Worm (Caenorhabditis elegans) whole organism, L2 larva: ENCODE results near the gene hil-6.

ENCODE experiments used
- C34F6.9 ChIP-seq: fragments of 150-350 bp; optimal IDR thresholded peaks from 2 replicates; lab custom pipeline; 2014; ENCODE audit warnings: missing biosample characterization, missing genetic modification characterization
- F13H6.1 ChIP-seq: sonication (generic microtip); optimal IDR thresholded peaks from 2 replicates; lab custom pipeline; 2016; ENCODE audit warnings: missing genetic modification characterization, missing compliant biosample characterization
- R02D3.7 ChIP-seq: fragments of 150-350 bp; optimal IDR thresholded peaks from 2 replicates; lab custom pipeline; 2014; ENCODE audit warnings: missing biosample characterization, missing genetic modification characterization
- Y55F3AM.14 ChIP-seq: fragments of 200-800 bp; sonication (Bioruptor generic); optimal IDR thresholded peaks from 2 replicates; lab custom pipeline; 2018; ENCODE audit warnings: mild to moderate bottlenecking, missing genetic modification characterization, missing compliant biosample characterization
- ZK546.5 ChIP-seq: sonication (generic microtip); optimal IDR thresholded peaks from 2 replicates; lab custom pipeline; 2017; ENCODE audit warnings: missing biosample characterization, missing genetic modification characterization
- alr-1 ChIP-seq: fragments of 150-350 bp; optimal IDR thresholded peaks from 2 replicates; lab custom pipeline; 2014; ENCODE audit warnings: missing biosample characterization, missing genetic modification characterization
- ama-1 ChIP-seq: fragments of 150-350 bp; optimal IDR thresholded peaks from 2 replicates; lab custom pipeline; 2018; ENCODE audit warnings: inconsistent platforms
- blmp-1 ChIP-seq: sonication (generic microtip); optimal IDR thresholded peaks from 2 replicates; lab custom pipeline; 2017; ENCODE audit warnings: missing genetic modification characterization, mild to moderate bottlenecking, missing compliant biosample characterization, antibody characterized with exemption, moderate library complexity; ENCODE audit not compliant: insufficient read depth
- ceh-82 ChIP-seq: fragments of 150-350 bp; optimal IDR thresholded peaks from 2 replicates; lab custom pipeline; 2014; ENCODE audit warnings: missing biosample characterization, missing genetic modification characterization
- crh-2 ChIP-seq: sonication (generic microtip); optimal IDR thresholded peaks from 2 replicates; lab custom pipeline; 2017; ENCODE audit warnings: missing biosample characterization, missing genetic modification characterization
- egl-27 ChIP-seq: sonication (generic microtip); optimal IDR thresholded peaks from 3 replicates; lab custom pipeline; 2017; ENCODE audit warnings: missing biosample characterization, missing genetic modification reagents, missing genetic modification characterization
- elt-1 ChIP-seq: fragments of 150-350 bp; optimal IDR thresholded peaks from 2 replicates; lab custom pipeline; 2014; ENCODE audit warnings: missing biosample characterization, missing genetic modification characterization
- elt-3 ChIP-seq: sonication (generic microtip); optimal IDR thresholded peaks from 2 replicates; lab custom pipeline; 2017; ENCODE audit warnings: missing biosample characterization, missing genetic modification characterization
- fos-1 ChIP-seq: fragments of 150-350 bp; optimal IDR thresholded peaks from 2 replicates; lab custom pipeline; 2014; ENCODE audit warnings: missing biosample characterization, missing genetic modification characterization
- gmeb-1 ChIP-seq: fragments of 150-350 bp; optimal IDR thresholded peaks from 2 replicates; lab custom pipeline; 2014; ENCODE audit warnings: missing biosample characterization, missing genetic modification characterization
- lin-11 ChIP-seq: fragments of 150-350 bp; sonication (generic microtip); optimal IDR thresholded peaks from 2 replicates; lab custom pipeline; 2014; ENCODE audit warnings: missing biosample characterization, missing genetic modification characterization, inconsistent platforms, mixed read lengths
- lin-39 ChIP-seq: fragments of 150-350 bp; optimal IDR thresholded peaks from 2 replicates; lab custom pipeline; 2014; ENCODE audit warnings: missing biosample characterization, missing genetic modification reagents, missing genetic modification characterization
- lsy-2 ChIP-seq, 2 experiments: fragments of 150-350 bp in 1 of 2; sonication (generic microtip) in 1 of 2; optimal IDR thresholded peaks; 2 replicates each; lab custom pipeline; 2014 to 2017; ENCODE audit warnings: missing biosample characterization in 2 of 2, missing genetic modification characterization in 2 of 2
- mab-5 ChIP-seq: fragments of 150-350 bp; optimal IDR thresholded peaks from 2 replicates; lab custom pipeline; 2014; ENCODE audit warnings: missing biosample characterization, missing genetic modification characterization
- mdl-1 ChIP-seq, 2 experiments: fragments of 150-350 bp in 1 of 2; sonication (generic microtip) in 1 of 2; optimal IDR thresholded peaks; 2 replicates each; lab custom pipeline; 2017; ENCODE audit warnings: missing biosample characterization in 2 of 2, missing genetic modification characterization in 2 of 2
- nhr-10 ChIP-seq: sonication (generic microtip); optimal IDR thresholded peaks from 2 replicates; lab custom pipeline; 2017; ENCODE audit warnings: missing biosample characterization, missing genetic modification characterization
- nhr-11 ChIP-seq: fragments of 150-350 bp; optimal IDR thresholded peaks from 2 replicates; lab custom pipeline; 2014; ENCODE audit warnings: missing biosample characterization, missing genetic modification characterization
- nhr-129 ChIP-seq: fragments of 150-350 bp; optimal IDR thresholded peaks from 2 replicates; lab custom pipeline; 2014; ENCODE audit warnings: missing biosample characterization, missing genetic modification characterization
- nhr-21 ChIP-seq: fragments of 150-350 bp; optimal IDR thresholded peaks from 2 replicates; lab custom pipeline; 2014; ENCODE audit warnings: missing biosample characterization, missing genetic modification characterization
- nhr-237 ChIP-seq: fragments of 150-350 bp; optimal IDR thresholded peaks from 2 replicates; lab custom pipeline; 2014; ENCODE audit warnings: missing biosample characterization, missing genetic modification characterization
- nhr-25 ChIP-seq: fragments of 150-350 bp; sonication (generic microtip); optimal IDR thresholded peaks from 3 replicates; lab custom pipeline; 2014; ENCODE audit warnings: missing biosample characterization, missing genetic modification characterization
- nhr-77 ChIP-seq: fragments of 150-350 bp; optimal IDR thresholded peaks from 2 replicates; lab custom pipeline; 2014; ENCODE audit warnings: missing biosample characterization, missing genetic modification characterization
- peb-1 ChIP-seq: fragments of 150-350 bp; optimal IDR thresholded peaks from 2 replicates; lab custom pipeline; 2014; ENCODE audit warnings: missing biosample characterization, missing genetic modification characterization
- sem-4 ChIP-seq: fragments of 150-350 bp; optimal IDR thresholded peaks from 2 replicates; lab custom pipeline; 2014; ENCODE audit warnings: missing biosample characterization, missing genetic modification reagents, missing genetic modification characterization
- skn-1 ChIP-seq: sonication (generic microtip); optimal IDR thresholded peaks from 2 replicates; lab custom pipeline; 2017; ENCODE audit warnings: missing biosample characterization, missing genetic modification characterization
- sma-3 ChIP-seq: sonication (generic microtip); optimal IDR thresholded peaks from 2 replicates; lab custom pipeline; 2016; ENCODE audit warnings: missing genetic modification reagents, missing genetic modification characterization, missing compliant biosample characterization
- sma-9 ChIP-seq, 2 experiments: fragments of 150-350 bp in 1 of 2; sonication (generic microtip) in 1 of 2; optimal IDR thresholded peaks; 2 replicates each; lab custom pipeline; 2014 to 2016; ENCODE audit warnings: missing genetic modification characterization in 2 of 2, mild to moderate bottlenecking in 1 of 2, missing biosample characterization in 1 of 2, missing compliant biosample characterization in 1 of 2, missing genetic modification reagents in 1 of 2, moderate library complexity in 1 of 2
- snpc-4 ChIP-seq: fragments of 150-350 bp; optimal IDR thresholded peaks from 2 replicates; lab custom pipeline; 2014; ENCODE audit warnings: missing biosample characterization, missing genetic modification characterization
- unc-39 ChIP-seq: fragments of 150-350 bp; optimal IDR thresholded peaks from 2 replicates; lab custom pipeline; 2014; ENCODE audit warnings: missing biosample characterization, missing genetic modification characterization
- unc-62 ChIP-seq: fragments of 150-350 bp; optimal IDR thresholded peaks from 2 replicates; lab custom pipeline; 2014; ENCODE audit warnings: missing biosample characterization, missing genetic modification reagents, missing genetic modification characterization
- ztf-1 ChIP-seq: fragments of 200-800 bp; sonication (Bioruptor generic); conservative IDR thresholded peaks from 2 replicates; pipeline ENCODE4 v1.3.6; 2022; ENCODE audit warnings: missing genetic modification characterization, missing compliant biosample characterization
- ztf-11 ChIP-seq: sonication (generic microtip); optimal IDR thresholded peaks from 2 replicates; lab custom pipeline; 2017; ENCODE audit warnings: missing biosample characterization, missing genetic modification characterization
- ztf-4 ChIP-seq: fragments of 150-350 bp; optimal IDR thresholded peaks from 2 replicates; lab custom pipeline; 2014; ENCODE audit warnings: missing biosample characterization, missing genetic modification characterization

The hil-6 gene

ce11 chrV:2031454-2031853 is at the start of gene hil-6:
hil-6 (minus strand) TSS chrV:2031554.
- TF ChIP-seq R02D3.7 (tag; lab: Kevin White, UChicago), result no peak
- TF ChIP-seq Y55F3AM.14 (GFP tag; lab: Kevin White, UChicago), result no peak
- TF ChIP-seq unc-62 (GFP tag; lab: Kevin White, UChicago), result no peak
- no peak for TF ChIP-seq gmeb-1 (tag; lab: Kevin White, UChicago)
- TF ChIP-seq nhr-77 (tag; lab: Kevin White, UChicago), result no peak
- no peak for TF ChIP-seq nhr-10 (tag; lab: Kevin White, UChicago)
- no peak for TF ChIP-seq nhr-21
- no peak for TF ChIP-seq sem-4 (tag; lab: Kevin White, UChicago)
- TF ChIP-seq ceh-82, result no peak
- no peak for TF ChIP-seq sma-3 (GFP tag; lab: Kevin White, UChicago)
- no peak for TF ChIP-seq nhr-237 (tag; lab: Kevin White, UChicago)
- TF ChIP-seq, all 48 proteins: peak for 0

DNA sequence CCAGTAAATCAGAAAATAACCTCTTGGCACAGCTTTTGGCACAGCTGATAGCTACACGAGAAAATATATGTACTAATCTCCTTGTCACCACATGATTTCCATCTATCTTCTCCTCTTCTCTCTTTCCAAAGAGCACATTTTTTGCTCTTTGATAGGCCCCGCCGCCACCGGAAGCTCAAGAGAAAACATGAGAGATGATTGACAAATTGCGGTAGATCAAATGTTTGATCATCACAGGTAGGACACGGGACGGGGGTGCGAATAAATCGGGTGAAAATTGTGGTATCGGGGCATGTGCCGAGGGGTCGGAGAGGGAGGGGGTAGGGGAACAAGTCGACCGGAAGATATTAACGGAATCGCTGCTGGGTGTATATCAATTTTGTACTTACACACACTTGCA is 44.7 kb upstream of the hil-6 start:
- TF ChIP-seq sem-4 (tag; lab: Kevin White, UChicago), result peak; percentile 26
- no peak for TF ChIP-seq ztf-1 (GFP tag; lab: Robert Waterston, UW)
- no peak for TF ChIP-seq lsy-2 (tag; optimal IDR thresholded peaks at IDR 0.05; lab: Kevin White, UChicago)
- no peak for TF ChIP-seq mdl-1 (tag; optimal IDR thresholded peaks at IDR 0.05; lab: Kevin White, UChicago)
- peak; percentile 14 for TF ChIP-seq F13H6.1 (tag; lab: Kevin White, UChicago)
- TF ChIP-seq C34F6.9 (tag; lab: Kevin White, UChicago), result peak; percentile 14

ce11 chrV:2072807-2073206 is 41.5 kb upstream of the hil-6 start, which contains the start of gene Y40B10A.9:
Y40B10A.9 (minus strand) TSS chrV:2072907.
- TF ChIP-seq elt-1 (tag; lab: Kevin White, UChicago), result no peak
- TF ChIP-seq crh-2, result no peak
- TF ChIP-seq unc-62 (GFP tag; lab: Kevin White, UChicago), result no peak
- no peak for TF ChIP-seq peb-1 (tag; lab: Kevin White, UChicago)
- no peak for TF ChIP-seq sma-9 (GFP tag; optimal IDR thresholded peaks at IDR 0.05; lab: Kevin White, UChicago)
- TF ChIP-seq sma-9 (tag; optimal IDR thresholded peaks at IDR 0.05; lab: Kevin White, UChicago), result no peak
- no peak for TF ChIP-seq nhr-25 (tag; lab: Kevin White, UChicago)
- no peak for TF ChIP-seq ama-1
- TF ChIP-seq R02D3.7 (tag; lab: Kevin White, UChicago), result no peak
- TF ChIP-seq, all 48 proteins: peak for 0

ce11 chrV:2068728-2069443 is 37.5 kb upstream of the hil-6 start:
- no peak for TF ChIP-seq nhr-11 (tag; lab: Kevin White, UChicago)
- TF ChIP-seq sma-9 (GFP tag; optimal IDR thresholded peaks at IDR 0.05; lab: Kevin White, UChicago), result no peak
- no peak for TF ChIP-seq sma-9 (tag; optimal IDR thresholded peaks at IDR 0.05; lab: Kevin White, UChicago)
- no peak for TF ChIP-seq ceh-82
- no peak for TF ChIP-seq snpc-4 (tag; lab: Kevin White, UChicago)
- no peak for TF ChIP-seq nhr-129 (tag; lab: Kevin White, UChicago)
- TF ChIP-seq Y55F3AM.14 (GFP tag; lab: Kevin White, UChicago), result no peak
- no peak for TF ChIP-seq mdl-1 (tag; optimal IDR thresholded peaks at IDR 0.05; lab: Kevin White, UChicago)
- no peak for TF ChIP-seq elt-3 (tag; lab: Kevin White, UChicago)
- TF ChIP-seq lin-11 (tag; lab: Kevin White, UChicago), result no peak
- no peak for TF ChIP-seq nhr-77 (tag; lab: Kevin White, UChicago)
- TF ChIP-seq nhr-25 (tag; lab: Kevin White, UChicago), result no peak
- TF ChIP-seq sma-3 (GFP tag; lab: Kevin White, UChicago), result no peak
- no peak for TF ChIP-seq alr-1 (tag; lab: Kevin White, UChicago)
- TF ChIP-seq gmeb-1 (tag; lab: Kevin White, UChicago), result no peak
- no peak for TF ChIP-seq unc-39

DNA sequence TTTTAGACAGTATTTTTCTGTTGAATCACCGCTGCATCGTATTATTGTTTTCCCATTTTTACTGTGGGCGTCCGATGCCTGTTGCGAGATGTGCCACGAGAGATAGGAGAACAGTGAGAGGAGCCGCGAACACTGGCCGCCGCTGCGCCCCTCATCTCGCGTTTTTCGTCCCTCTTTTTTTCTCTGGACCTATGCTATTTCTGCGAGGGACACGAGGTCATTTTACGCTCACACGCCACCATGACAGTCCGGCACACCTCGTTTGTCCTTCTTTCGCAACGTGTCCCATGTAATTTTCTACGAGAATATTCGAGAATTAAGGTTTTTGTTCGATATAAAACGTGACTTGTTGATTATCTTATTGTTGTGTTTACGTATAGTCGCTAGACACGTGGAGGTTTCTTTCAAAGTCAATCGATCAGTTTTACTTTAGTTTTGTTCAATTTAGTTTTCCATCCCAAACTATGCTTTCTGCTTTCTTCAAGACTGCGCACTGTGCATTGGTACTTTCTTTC is 36.7 kb upstream of the hil-6 start, which contains the start of gene lbp-9:
Gene lbp-9 (plus strand): TSS at position 465 of the 515 bp plus-strand sequence.
- TF ChIP-seq sem-4 (tag; lab: Kevin White, UChicago), result peak; percentile 1
- TF ChIP-seq ztf-11 (tag; lab: Kevin White, UChicago), result no peak
- TF ChIP-seq C34F6.9 (tag; lab: Kevin White, UChicago), result peak; percentile 88
- TF ChIP-seq blmp-1 (tag; lab: Kevin White, UChicago), result peak; percentile 2
- TF ChIP-seq lsy-2 (tag; optimal IDR thresholded peaks at IDR 0.05; lab: Kevin White, UChicago), result peak in 1 of 2 experiments; percentile 59
- no peak for TF ChIP-seq skn-1 (tag; lab: Kevin White, UChicago)
- TF ChIP-seq crh-2, result peak; percentile 83
- TF ChIP-seq fos-1 (tag; lab: Kevin White, UChicago), result peak; percentile 34
- TF ChIP-seq mdl-1 (tag; optimal IDR thresholded peaks at IDR 0.05; lab: Kevin White, UChicago), result peak in 1 of 2 experiments; percentile 53
- peak; percentile 49 for TF ChIP-seq sma-9 (GFP tag; optimal IDR thresholded peaks at IDR 0.05; lab: Kevin White, UChicago)
- TF ChIP-seq sma-9 (tag; optimal IDR thresholded peaks at IDR 0.05; lab: Kevin White, UChicago), result no peak
- peak; percentile 25 for TF ChIP-seq F13H6.1 (tag; lab: Kevin White, UChicago)
- TF ChIP-seq ZK546.5 (tag; lab: Kevin White, UChicago), result no peak
- TF ChIP-seq lin-39 (tag; lab: Kevin White, UChicago), result no peak
- TF ChIP-seq nhr-25 (tag; lab: Kevin White, UChicago), result peak; percentile 87
- peak; percentile 79 for TF ChIP-seq nhr-129 (tag; lab: Kevin White, UChicago)
- no peak for TF ChIP-seq unc-62 (GFP tag; lab: Kevin White, UChicago)
- TF ChIP-seq ztf-4 (tag; lab: Kevin White, UChicago), result peak; percentile 64
- peak; percentile 20 for TF ChIP-seq egl-27 (tag; lab: Kevin White, UChicago)
- TF ChIP-seq mab-5, result no peak
- no peak for TF ChIP-seq nhr-237 (tag; lab: Kevin White, UChicago)
- TF ChIP-seq gmeb-1 (tag; lab: Kevin White, UChicago), result peak; percentile 26
- peak; percentile 72 for TF ChIP-seq sma-3 (GFP tag; lab: Kevin White, UChicago)
